Worm (Caenorhabditis elegans) whole organism, L1 larva: ENCODE measurements around the gene T04C12.1.

Source experiments
- C16A3.4 ChIP-seq: fragments of 150-350 bp; optimal IDR thresholded peaks from 2 replicates; lab custom pipeline; 2014; ENCODE audit warnings: missing biosample characterization, missing genetic modification characterization
- Y116A8C.19 ChIP-seq: sonication (generic microtip); optimal IDR thresholded peaks from 2 replicates; lab custom pipeline; 2016; ENCODE audit warnings: missing compliant biosample characterization, missing genetic modification characterization, borderline replicate concordance
- dpl-1 ChIP-seq, 3 experiments: fragments of 150-350 bp in 2 of 3; sonication (generic microtip) in 1 of 3; optimal IDR thresholded peaks; 2 replicates each; lab custom pipeline; 2014 to 2017; ENCODE audit warnings: missing biosample characterization in 3 of 3, missing genetic modification characterization in 3 of 3, missing genetic modification reagents in 3 of 3
- egl-27 ChIP-seq, 2 experiments: fragments of 150-350 bp in 1 of 2; sonication (generic microtip); optimal IDR thresholded peaks; 3 replicates each; lab custom pipeline; 2017 to 2018; ENCODE audit warnings: missing biosample characterization in 2 of 2, missing genetic modification characterization in 2 of 2, missing genetic modification reagents in 2 of 2
- elt-2 ChIP-seq: sonication (generic microtip); optimal IDR thresholded peaks from 2 replicates; lab custom pipeline; 2016; ENCODE audit warnings: missing genetic modification characterization, mild to moderate bottlenecking, inconsistent platforms, missing compliant biosample characterization, missing genetic modification reagents
- isw-1 ChIP-seq: fragments of 200-800 bp; sonication (Bioruptor generic); IDR thresholded peaks from 2 replicates; pipeline ENCODE4 v1.3.6; 2022; ENCODE audit warnings: missing genetic modification characterization, missing compliant biosample characterization
- lin-13 ChIP-seq: fragments of 150-350 bp; optimal IDR thresholded peaks from 2 replicates; lab custom pipeline; 2014; ENCODE audit warnings: missing biosample characterization, missing genetic modification reagents, missing genetic modification characterization
- lir-3 ChIP-seq: sonication (generic microtip); optimal IDR thresholded peaks from 2 replicates; lab custom pipeline; 2016; ENCODE audit warnings: mild to moderate bottlenecking, missing genetic modification characterization, moderate library complexity, missing compliant biosample characterization; ENCODE audit not compliant: poor library complexity
- mdl-1 ChIP-seq, 2 experiments: fragments of 150-350 bp; optimal IDR thresholded peaks; 2 replicates each; lab custom pipeline; 2014 to 2017; ENCODE audit warnings: missing biosample characterization in 2 of 2, missing genetic modification characterization in 2 of 2, inconsistent platforms in 1 of 2
- nhr-20 ChIP-seq: sonication (generic microtip); optimal IDR thresholded peaks from 2 replicates; lab custom pipeline; 2016; ENCODE audit warnings: mild to moderate bottlenecking, missing genetic modification characterization, missing compliant biosample characterization
- nhr-237 ChIP-seq: fragments of 150-350 bp; optimal IDR thresholded peaks from 2 replicates; lab custom pipeline; 2014; ENCODE audit warnings: missing biosample characterization, missing genetic modification characterization
- skn-1 ChIP-seq: fragments of 150-350 bp; optimal IDR thresholded peaks from 2 replicates; lab custom pipeline; 2014; ENCODE audit warnings: missing biosample characterization, missing genetic modification characterization
- snpc-4 ChIP-seq: fragments of 150-350 bp; optimal IDR thresholded peaks from 2 replicates; lab custom pipeline; 2014; ENCODE audit warnings: missing biosample characterization, missing genetic modification characterization
- zag-1 ChIP-seq: fragments of 150-350 bp; optimal IDR thresholded peaks from 2 replicates; lab custom pipeline; 2014; ENCODE audit warnings: missing biosample characterization, missing genetic modification characterization

- TF ChIP-seq egl-27 (tag; optimal IDR thresholded peaks at IDR 0.05; lab: Kevin White, UChicago) (no peak), C16A3.4 (no peak), Y116A8C.19 (no peak), isw-1 (GFP tag; lab: Robert Waterston, UW) (no peak), mdl-1 (tag; optimal IDR thresholded peaks at IDR 0.05; lab: Kevin White, UChicago) (no peak), nhr-20 (tag; lab: Kevin White, UChicago) (no peak), lin-13 (no peak), snpc-4 (no peak), zag-1 (no peak), skn-1 (tag; lab: Kevin White, UChicago) (no peak), elt-2 (no peak), lir-3 (tag; lab: Kevin White, UChicago) (no peak), dpl-1 (GFP tag; optimal IDR thresholded peaks at IDR 0.05; lab: Kevin White, UChicago) (no peak), nhr-237 (tag; lab: Kevin White, UChicago) (no peak)
These were observed 2.0 kb downstream of the T04C12.1 start, which contains the start of gene srh-75 for ce11 chrV:11057043-11057442.
